Worm (Caenorhabditis elegans): ENCODE measurements around the gene syx-16.
A peak's percentile ranks its signal among the peaks of the same experiment; 100 is the strongest.

syx-16 gene

DNA sequence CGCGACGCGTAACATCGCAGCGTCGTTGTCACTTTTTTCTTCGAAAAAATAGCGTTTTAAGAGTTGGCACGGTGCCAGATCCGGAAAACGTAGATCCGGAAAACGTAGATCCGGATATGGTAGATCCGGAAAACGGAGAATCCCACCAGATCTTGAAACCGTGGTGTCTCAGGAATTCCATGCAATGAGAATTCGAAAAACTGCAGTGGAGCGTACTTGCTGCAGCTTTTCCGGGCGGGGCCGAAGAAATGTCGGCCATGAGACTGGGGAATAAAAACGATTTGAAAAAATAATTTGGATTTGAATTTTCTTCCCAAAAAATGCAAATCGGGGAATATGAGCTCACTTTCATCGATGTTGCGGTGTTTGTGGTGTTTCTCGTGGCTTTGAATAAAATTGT is 36.4 kb downstream of the syx-16 start, which contains the start of gene K10D2.5:
K10D2.5 (plus strand) TSS at position 251 of the 400 bp plus-strand sequence.
- TF ChIP-seq daf-12 (tag; optimal IDR thresholded peaks at IDR 0.05): no peak
- peak; percentile 95 for TF ChIP-seq nhr-43 (tag; optimal IDR thresholded peaks at IDR 0.05; ENCODE audit: poor library complexity, severe bottlenecking)
- peak; percentile 39 for TF ChIP-seq nhr-77 (tag; optimal IDR thresholded peaks at IDR 0.05)
- TF ChIP-seq unc-39 (tag; optimal IDR thresholded peaks at IDR 0.05): no peak
- peak; percentile 89 for TF ChIP-seq snpc-4 (tag; optimal IDR thresholded peaks at IDR 0.05)
- peak; percentile 58 for TF ChIP-seq pqm-1 (tag; optimal IDR thresholded peaks at IDR 0.05)
- TF ChIP-seq elt-3 (tag; optimal IDR thresholded peaks at IDR 0.05): peak in 1 of 3 experiments; percentile 7
- peak; percentile 99 for TF ChIP-seq lin-15B (tag; optimal IDR thresholded peaks at IDR 0.05)
- peak; percentile 55 for TF ChIP-seq elt-2 (tag; optimal IDR thresholded peaks at IDR 0.05)
- TF ChIP-seq lin-39 (tag; optimal IDR thresholded peaks at IDR 0.05): peak; percentile 95
- TF ChIP-seq mml-1 (tag; optimal IDR thresholded peaks at IDR 0.05): no peak
- TF ChIP-seq pha-4 (tag; optimal IDR thresholded peaks at IDR 0.05): peak; percentile 91
- TF ChIP-seq nfya-1 (tag; optimal IDR thresholded peaks at IDR 0.05; ENCODE audit: insufficient read depth): peak; percentile 88
- TF ChIP-seq nhr-25 (tag; optimal IDR thresholded peaks at IDR 0.05): peak; percentile 89
- TF ChIP-seq skn-1 (tag; optimal IDR thresholded peaks at IDR 0.05): peak; percentile 79
- peak; percentile 49 for TF ChIP-seq jun-1 (tag; optimal IDR thresholded peaks at IDR 0.05)
- TF ChIP-seq mdl-1 (tag; optimal IDR thresholded peaks at IDR 0.05): no peak
- TF ChIP-seq nhr-28 (tag; optimal IDR thresholded peaks at IDR 0.05): no peak
- TF ChIP-seq nhr-11 (tag; optimal IDR thresholded peaks at IDR 0.05): peak; percentile 74
- TF ChIP-seq tbx-2 (tag; optimal IDR thresholded peaks at IDR 0.05): peak; percentile 14
- peak; percentile 74 for TF ChIP-seq egl-5 (tag; optimal IDR thresholded peaks at IDR 0.05)
- TF ChIP-seq nhr-23 (tag; optimal IDR thresholded peaks at IDR 0.05): peak; percentile 90
- peak; percentile 46 for TF ChIP-seq ama-1 (optimal IDR thresholded peaks at IDR 0.05)
- no peak for TF ChIP-seq nhr-237 (tag; optimal IDR thresholded peaks at IDR 0.05)
- TF ChIP-seq eor-1 (tag; optimal IDR thresholded peaks at IDR 0.05): no peak
- peak; percentile 84 for TF ChIP-seq R02D3.7 (tag; optimal IDR thresholded peaks at IDR 0.05)
- no peak for TF ChIP-seq nhr-67 (tag; optimal IDR thresholded peaks at IDR 0.05)
- no peak for TF ChIP-seq nhr-76 (tag; optimal IDR thresholded peaks at IDR 0.05)
- peak; percentile 44 for TF ChIP-seq hmg-11 (tag; optimal IDR thresholded peaks at IDR 0.05)
- TF ChIP-seq fkh-10 (GFP tag; optimal IDR thresholded peaks at IDR 0.05): peak; percentile 69
- TF ChIP-seq lsy-12 (tag; optimal IDR thresholded peaks at IDR 0.05): peak; percentile 85
- TF ChIP-seq sea-2 (GFP tag; optimal IDR thresholded peaks at IDR 0.05): no peak
- peak; percentile 0 for TF ChIP-seq egl-27 (tag; optimal IDR thresholded peaks at IDR 0.05)
- peak; percentile 70 for TF ChIP-seq ceh-82 (tag; optimal IDR thresholded peaks at IDR 0.05)
- TF ChIP-seq ceh-28 (tag; optimal IDR thresholded peaks at IDR 0.05): peak; percentile 73

ce11 chrIII:5171945-5172344 is 37.0 kb downstream of the syx-16 start, which contains the start of gene prp-19:
Gene prp-19, minus strand, starts transcription at chrIII:5172045.
- TF ChIP-seq lin-39 (tag; optimal IDR thresholded peaks at IDR 0.05) (no peak), eor-1 (tag; optimal IDR thresholded peaks at IDR 0.05) (no peak), egl-5 (tag; optimal IDR thresholded peaks at IDR 0.05) (no peak), nhr-11 (tag; optimal IDR thresholded peaks at IDR 0.05) (no peak), unc-62 (GFP tag; optimal IDR thresholded peaks at IDR 0.05) (no peak), lsy-12 (tag; optimal IDR thresholded peaks at IDR 0.05) (no peak), nhr-28 (tag; optimal IDR thresholded peaks at IDR 0.05) (no peak)

- TF ChIP-seq sea-2 (GFP tag; optimal IDR thresholded peaks at IDR 0.05): no peak
- TF ChIP-seq ceh-28 (tag; optimal IDR thresholded peaks at IDR 0.05): no peak
- no peak for TF ChIP-seq fkh-10 (GFP tag; optimal IDR thresholded peaks at IDR 0.05)
- no peak for TF ChIP-seq nhr-43 (tag; optimal IDR thresholded peaks at IDR 0.05; ENCODE audit: poor library complexity, severe bottlenecking)
- TF ChIP-seq nhr-12 (tag; optimal IDR thresholded peaks at IDR 0.05): no peak
- TF ChIP-seq snpc-4 (tag; optimal IDR thresholded peaks at IDR 0.05): no peak
- no peak for TF ChIP-seq nhr-237 (tag; optimal IDR thresholded peaks at IDR 0.05)
- TF ChIP-seq unc-62 (GFP tag; optimal IDR thresholded peaks at IDR 0.05): no peak
- no peak for TF ChIP-seq lin-39 (tag; optimal IDR thresholded peaks at IDR 0.05)
- TF ChIP-seq pqm-1 (tag; optimal IDR thresholded peaks at IDR 0.05): no peak
- no peak for TF ChIP-seq ztf-4 (tag; optimal IDR thresholded peaks at IDR 0.05)
- TF ChIP-seq nhr-28 (tag; optimal IDR thresholded peaks at IDR 0.05): no peak
- no peak for TF ChIP-seq nhr-23 (tag; optimal IDR thresholded peaks at IDR 0.05)
- TF ChIP-seq elt-1 (tag; optimal IDR thresholded peaks at IDR 0.05): no peak
- no peak for TF ChIP-seq nhr-67 (tag; optimal IDR thresholded peaks at IDR 0.05)
- TF ChIP-seq eor-1 (tag; optimal IDR thresholded peaks at IDR 0.05): no peak
Measured at ce11 chrIII:5169699-5170098, 39.2 kb downstream of the syx-16 start, which contains the start of gene ulp-1. Gene ulp-1, minus strand, starts transcription at chrIII:5169799.
